Fruit fly (Drosophila melanogaster) whole organism: Measurements from ENCODE around the gene CG7800.

ENCODE experiments used
- CG8478 ChIP-seq: fragments of >200 bp; optimal IDR thresholded peaks from 2 replicates; lab custom pipeline; 2018; ENCODE audit warnings: inconsistent platforms
- Dll ChIP-seq: fragments of >200 bp; optimal IDR thresholded peaks from 2 replicates; lab custom pipeline; 2017
- EcR ChIP-seq, 2 experiments: fragments of >200 bp; optimal IDR thresholded peaks; 2 replicates each; lab custom pipeline; 2017; ENCODE audit warnings: missing biosample characterization in 2 of 2, missing genetic modification characterization in 2 of 2, missing genetic modification reagents in 2 of 2
- pan ChIP-seq: fragments of >200 bp; optimal IDR thresholded peaks from 2 replicates; lab custom pipeline; 2017
- psq ChIP-seq: fragments of >200 bp; optimal IDR thresholded peaks from 2 replicates; lab custom pipeline; 2017
- usp ChIP-seq: fragments of >200 bp; optimal IDR thresholded peaks from 2 replicates; lab custom pipeline; 2017; ENCODE audit warnings: missing biosample characterization, missing genetic modification characterization, mixed read lengths

Gene CG7800

DNA sequence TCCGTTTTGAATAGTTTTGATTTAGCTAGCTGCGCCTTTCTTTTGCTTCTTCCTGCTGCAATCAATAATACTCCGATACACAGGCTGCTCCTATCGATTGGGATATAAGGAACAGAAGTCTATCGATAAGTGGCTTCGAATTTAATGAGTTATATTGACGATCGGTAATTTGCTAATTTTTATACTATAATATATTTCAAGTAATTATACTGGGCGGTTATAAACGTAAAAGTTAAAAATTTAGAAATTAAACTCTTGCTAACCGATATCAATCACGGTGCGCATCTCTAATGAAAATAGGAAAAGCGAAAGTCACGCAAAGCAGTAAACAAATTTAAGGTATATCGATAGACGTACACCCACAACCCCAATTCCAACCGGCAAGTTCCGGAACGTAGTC is 26.0 kb downstream of the CG7800 start, which contains the start of the genes CG9636, CG18749 and CG33722:
TSS of gene CG9636 (minus strand) at position 73 of the 400 bp plus-strand sequence.
TSS of gene CG18749 (plus strand) at position 336 of the 400 bp plus-strand sequence.
TSS of gene CG33722 (plus strand) at position 336 of the 400 bp plus-strand sequence.
- TF ChIP-seq EcR (GFP tag; optimal IDR thresholded peaks at IDR 0.05; lab: Kevin White, UChicago) (no peak), Dll (lab: Kevin White, UChicago) (no peak), pan (lab: Kevin White, UChicago) (no peak), CG8478 (lab: Kevin White, UChicago) (no peak), psq (lab: Kevin White, UChicago) (no peak), usp (GFP tag; lab: Kevin White, UChicago) (no peak)

DNA sequence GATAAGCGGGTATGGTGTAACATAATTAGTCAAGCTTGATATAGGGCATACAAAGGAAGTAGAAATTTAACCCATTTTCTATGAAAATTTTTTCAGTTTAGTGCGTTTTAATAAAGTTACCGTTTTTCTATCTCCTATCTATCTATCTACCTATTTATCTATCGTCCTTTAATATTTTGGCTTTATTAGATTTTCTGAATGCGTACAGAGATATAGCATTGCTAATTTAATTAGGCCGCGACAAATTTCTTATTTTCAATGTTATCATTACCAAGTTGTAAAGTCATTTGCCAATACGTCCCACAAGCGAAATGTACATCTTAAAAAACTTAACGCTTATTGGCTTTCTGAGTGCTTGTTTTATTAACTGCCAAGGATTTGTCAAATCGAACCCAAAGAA is 30.4 kb downstream of the CG7800 start, which contains the start of gene CG15864:
TSS of gene CG15864 (plus strand) at position 301 of the 400 bp plus-strand sequence.
- no peak for TF ChIP-seq CG8478 (lab: Kevin White, UChicago)
- no peak for TF ChIP-seq EcR (GFP tag; optimal IDR thresholded peaks at IDR 0.05; lab: Kevin White, UChicago)
- TF ChIP-seq psq (lab: Kevin White, UChicago) = no peak
- TF ChIP-seq pan (lab: Kevin White, UChicago) = no peak
- no peak for TF ChIP-seq Dll (lab: Kevin White, UChicago)
- no peak for TF ChIP-seq usp (GFP tag; lab: Kevin White, UChicago)

DNA sequence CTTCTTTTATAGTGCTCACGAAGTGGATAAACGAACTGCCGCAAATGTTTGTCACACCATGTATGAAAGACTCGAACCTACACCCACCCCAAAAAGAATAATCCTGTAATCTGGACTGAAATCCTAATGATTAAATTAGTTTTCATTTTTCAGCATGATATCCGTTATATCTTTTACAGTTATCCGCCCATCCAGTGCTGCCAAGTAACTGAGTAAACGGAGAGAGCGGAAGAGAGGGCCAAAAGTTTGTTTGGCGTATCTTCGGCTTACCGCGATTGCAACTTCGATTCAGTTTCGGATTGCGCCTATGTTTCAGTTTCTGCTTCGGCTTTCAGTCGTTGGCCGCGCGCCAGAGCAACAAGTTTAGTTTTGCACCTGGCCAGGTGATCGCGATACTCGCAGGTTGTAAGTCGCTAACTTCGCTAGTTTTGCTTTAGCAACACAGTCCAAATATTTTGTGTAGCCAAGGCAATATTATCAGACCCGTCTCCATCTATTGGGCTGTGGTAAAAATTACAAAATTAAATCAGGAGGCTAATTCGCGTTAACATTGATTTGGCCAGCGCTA is 32.5 kb downstream of the CG7800 start, which contains the start of gene mtg:
TSS of gene mtg (plus strand) at position 332 of the 568 bp plus-strand sequence.
- TF ChIP-seq EcR (GFP tag; optimal IDR thresholded peaks at IDR 0.05; lab: Kevin White, UChicago) (no peak), usp (GFP tag; lab: Kevin White, UChicago) (no peak), CG8478 (lab: Kevin White, UChicago) (no peak), psq (lab: Kevin White, UChicago) (no peak), pan (lab: Kevin White, UChicago) (no peak), Dll (lab: Kevin White, UChicago) (no peak)

DNA sequence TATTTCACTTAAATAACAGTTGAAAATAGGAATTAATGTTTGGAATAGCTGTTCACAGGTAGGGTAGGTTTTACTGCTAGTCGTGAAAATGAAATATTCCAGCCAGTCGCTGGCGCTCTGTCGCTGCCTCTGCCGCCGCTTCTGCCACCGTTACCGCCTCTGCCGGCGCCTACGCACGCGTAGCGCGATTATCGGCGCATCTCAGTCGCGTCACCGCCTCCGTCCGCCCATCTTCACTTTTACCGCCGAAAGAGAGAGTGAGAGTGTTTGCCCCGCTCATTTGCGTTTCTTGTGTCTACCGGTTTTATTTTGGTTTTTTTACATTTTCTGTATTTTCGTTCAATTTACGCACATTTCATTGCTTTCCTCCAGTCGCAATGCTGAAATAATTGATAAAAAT is 33.8 kb downstream of the CG7800 start:
- no peak for TF ChIP-seq EcR (GFP tag; optimal IDR thresholded peaks at IDR 0.05; lab: Kevin White, UChicago)
- TF ChIP-seq pan (lab: Kevin White, UChicago) = no peak
- no peak for TF ChIP-seq Dll (lab: Kevin White, UChicago)

DNA sequence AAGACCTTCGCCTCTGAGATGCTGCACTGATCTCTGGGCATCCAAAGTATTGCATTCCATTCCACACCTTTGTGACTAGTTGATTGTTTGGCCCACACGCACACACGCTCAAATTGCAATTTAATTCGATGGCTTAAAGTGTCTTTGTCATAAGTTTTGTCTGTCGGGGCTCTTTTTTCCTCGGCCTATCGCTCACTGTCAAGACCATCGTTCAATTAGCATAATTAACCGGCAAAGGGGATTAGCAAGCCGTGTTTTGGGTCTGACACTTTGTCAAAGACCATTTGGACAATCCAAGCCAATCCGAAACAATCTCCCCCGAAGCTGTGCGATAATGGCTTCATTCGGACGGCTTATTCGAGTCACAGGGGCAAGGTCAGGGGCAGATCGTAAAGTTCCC is 36.6 kb downstream of the CG7800 start:
- no peak for TF ChIP-seq Dll (lab: Kevin White, UChicago)
- no peak for TF ChIP-seq EcR (GFP tag; optimal IDR thresholded peaks at IDR 0.05; lab: Kevin White, UChicago)
- TF ChIP-seq usp (GFP tag; lab: Kevin White, UChicago) = no peak
- no peak for TF ChIP-seq CG8478 (lab: Kevin White, UChicago)
- TF ChIP-seq pan (lab: Kevin White, UChicago) = no peak
- TF ChIP-seq psq (lab: Kevin White, UChicago) = no peak

DNA sequence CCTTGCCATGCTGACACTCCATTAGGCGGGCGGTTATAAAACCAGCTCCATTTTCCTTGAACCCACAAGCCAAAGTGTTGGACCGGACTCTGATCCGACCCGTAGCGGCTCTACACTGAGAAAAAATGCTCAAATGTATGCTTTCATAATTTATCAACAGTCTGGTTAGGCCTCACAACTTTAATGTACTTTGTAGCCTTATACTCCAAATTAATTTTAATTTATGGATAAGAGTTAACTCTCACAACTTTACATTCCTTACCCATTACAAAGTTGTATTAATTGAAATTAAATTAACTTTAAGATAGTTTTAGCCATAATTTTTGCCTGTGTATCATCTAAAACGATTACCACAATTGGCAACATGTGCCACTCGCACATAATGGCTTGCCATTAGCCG is 38.3 kb downstream of the CG7800 start:
- TF ChIP-seq pan (lab: Kevin White, UChicago) (no peak), usp (GFP tag; lab: Kevin White, UChicago) (no peak), psq (lab: Kevin White, UChicago) (no peak), Dll (lab: Kevin White, UChicago) (no peak), CG8478 (lab: Kevin White, UChicago) (no peak), EcR (GFP tag; optimal IDR thresholded peaks at IDR 0.05; lab: Kevin White, UChicago) (no peak)

DNA sequence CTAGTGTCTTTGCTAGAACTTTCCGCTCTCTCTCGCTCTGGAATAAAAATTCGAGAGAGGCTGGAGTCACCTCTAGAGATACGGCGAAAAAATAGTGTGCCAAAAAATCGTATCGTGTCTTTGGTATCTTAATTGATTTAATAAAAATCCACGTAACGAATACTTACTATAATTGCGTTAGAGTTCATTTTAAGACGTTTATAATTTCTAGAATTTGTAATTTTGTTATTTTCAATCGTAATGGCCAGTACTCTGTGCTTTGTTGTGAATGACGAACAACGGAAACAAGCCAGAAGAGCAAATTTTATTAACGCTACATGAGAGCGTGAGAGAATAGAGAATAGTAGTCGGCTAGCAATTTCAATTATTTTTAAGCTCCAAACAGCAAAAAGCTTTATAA is 43.9 kb downstream of the CG7800 start:
- TF ChIP-seq CG8478 (lab: Kevin White, UChicago) (no peak), usp (GFP tag; lab: Kevin White, UChicago) (no peak), pan (lab: Kevin White, UChicago) (no peak), Dll (lab: Kevin White, UChicago) (no peak), EcR (GFP tag; optimal IDR thresholded peaks at IDR 0.05; lab: Kevin White, UChicago) (no peak), psq (lab: Kevin White, UChicago) (no peak)

DNA sequence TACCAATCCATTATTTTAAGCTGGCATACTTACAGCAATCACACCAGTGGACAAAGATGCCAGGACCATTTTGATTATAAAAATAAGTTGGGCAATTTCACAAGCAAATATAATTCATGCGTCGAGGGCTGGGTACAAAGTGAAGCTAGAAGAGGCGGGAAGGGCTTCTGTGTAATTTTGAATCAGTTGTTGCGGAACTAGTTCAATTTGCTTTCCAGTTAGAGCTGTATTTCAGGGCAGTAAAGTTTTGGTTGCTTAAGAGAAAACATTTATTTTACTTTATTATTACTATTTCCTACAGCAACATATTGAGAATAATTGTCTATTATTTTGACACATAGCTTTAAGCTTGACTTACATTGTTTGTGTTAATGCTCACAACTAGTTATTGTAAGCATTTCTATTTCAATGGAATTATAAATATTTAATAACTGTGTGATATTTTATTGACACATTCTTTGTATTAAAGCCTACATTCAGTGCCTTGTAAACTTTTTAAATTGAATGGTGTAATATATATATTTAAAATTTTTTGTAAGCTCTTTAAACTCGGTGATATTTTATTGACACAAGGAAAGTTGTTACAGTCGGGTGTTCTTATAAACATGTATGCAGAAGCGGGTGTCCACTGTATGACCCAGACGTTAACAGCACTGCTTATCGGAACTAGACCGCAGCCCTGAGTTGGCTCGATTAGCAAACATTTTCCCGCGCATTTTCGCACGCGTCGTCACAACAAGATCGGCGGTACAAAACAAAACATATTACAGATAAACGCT is 46.7 kb downstream of the CG7800 start, which contains the start of the genes RPA1 and Mcm2:
TSS of gene RPA1 (minus strand) at position 150 of the 779 bp plus-strand sequence.
TSS of gene Mcm2 (plus strand) at position 669 of the 779 bp plus-strand sequence.
- TF ChIP-seq Dll (lab: Kevin White, UChicago) (no peak), EcR (GFP tag; optimal IDR thresholded peaks at IDR 0.05; lab: Kevin White, UChicago) (no peak), psq (lab: Kevin White, UChicago) (no peak), pan (lab: Kevin White, UChicago) (no peak), usp (GFP tag; lab: Kevin White, UChicago) (no peak), CG8478 (lab: Kevin White, UChicago) (no peak)
